Worm (Caenorhabditis elegans): ENCODE measurements around the gene repo-1.

repo-1 gene

ce11 chrIV:12126740-12127472, 42.6 kb downstream of the repo-1 start:
- TF ChIP-seq him-1 (tag; optimal IDR thresholded peaks at IDR 0.05) (peak; percentile 30), F33H1.4 (GFP tag; IDR thresholded peaks at IDR 0.05) (peak; percentile 83), gei-17 (GFP tag; optimal IDR thresholded peaks at IDR 0.05) (no peak), madf-10 (tag; optimal IDR thresholded peaks at IDR 0.05) (no peak), nhr-90 (tag; optimal IDR thresholded peaks at IDR 0.05) (no peak), F55B11.4 (tag; optimal IDR thresholded peaks at IDR 0.05; ENCODE audit: borderline replicate concordance, insufficient read depth) (no peak), madf-8 (GFP tag; conservative IDR thresholded peaks at IDR 0.05) (peak; percentile 43; the same call in 1 of the 2 replicates), ztf-6 (GFP tag; IDR thresholded peaks at IDR 0.05) (no peak), lsl-1 (GFP tag; optimal IDR thresholded peaks at IDR 0.05) (peak; percentile 90), hrde-1 (tag; optimal IDR thresholded peaks at IDR 0.05; ENCODE audit: borderline replicate concordance) (no peak), madf-6 (GFP tag; IDR thresholded peaks at IDR 0.05) (peak; percentile 74), lag-1 (GFP tag; IDR thresholded peaks at IDR 0.05) (no peak), D2030.7 (GFP tag; IDR thresholded peaks at IDR 0.05) (peak; percentile 33; the same call in 1 of the 2 replicates), F49E8.2 (tag; optimal IDR thresholded peaks at IDR 0.05; ENCODE audit: insufficient read depth) (peak; percentile 18), xnd-1 (tag; optimal IDR thresholded peaks at IDR 0.05) (peak; percentile 67), tbx-9 (tag; optimal IDR thresholded peaks at IDR 0.05; ENCODE audit: borderline replicate concordance) (no peak)

ce11 chrIV:12127838-12128237, 43.6 kb downstream of the repo-1 start:
- TF ChIP-seq cebp-2 (GFP tag; IDR thresholded peaks at IDR 0.05): 0 out of 2 replicates have a peak, but pooled peaks have one; percentile 41
- TF ChIP-seq T07F8.4 (tag; optimal IDR thresholded peaks at IDR 0.05): no peak
- TF ChIP-seq T26A5.8 (tag; optimal IDR thresholded peaks at IDR 0.05): no peak
- no peak for TF ChIP-seq F55B11.4 (tag; optimal IDR thresholded peaks at IDR 0.05; ENCODE audit: borderline replicate concordance, insufficient read depth)
- 0 out of 2 replicates have a peak, but pooled peaks have one; percentile 24 for TF ChIP-seq cebp-1 (GFP tag; IDR thresholded peaks at IDR 0.05)
- TF ChIP-seq cebp-1 (tag; optimal IDR thresholded peaks at IDR 0.05): peak; percentile 59

ce11 chrIV:12128708-12129107, 44.4 kb downstream of the repo-1 start:
- no peak for TF ChIP-seq ceh-27 (GFP tag; optimal IDR thresholded peaks at IDR 0.05)
- TF ChIP-seq lag-1 (GFP tag; IDR thresholded peaks at IDR 0.05): no peak
- TF ChIP-seq nhr-80 (tag; optimal IDR thresholded peaks at IDR 0.05): peak; percentile 67
- no peak for TF ChIP-seq Y53G8AR.9 (GFP tag; conservative IDR thresholded peaks at IDR 0.05)
- TF ChIP-seq cebp-1 (GFP tag; IDR thresholded peaks at IDR 0.05): no peak
- TF ChIP-seq cebp-1 (tag; optimal IDR thresholded peaks at IDR 0.05): peak; percentile 6
- 0 out of 2 replicates have a peak, but pooled peaks have one; percentile 10 for TF ChIP-seq cebp-2 (GFP tag; IDR thresholded peaks at IDR 0.05)

ce11 chrIV:12129204-12129603, 44.9 kb downstream of the repo-1 start, which contains the start of gene lin-24:
TSS of gene lin-24 (plus strand) at chrIV:12129504.
- TF ChIP-seq ceh-27 (GFP tag; optimal IDR thresholded peaks at IDR 0.05) (no peak), efl-1 (GFP tag; optimal IDR thresholded peaks at IDR 0.05) (no peak), B0019.2 (GFP tag; conservative IDR thresholded peaks at IDR 0.05) (no peak), snpc-1.3 (tag; optimal IDR thresholded peaks at IDR 0.05; ENCODE audit: insufficient read depth) (no peak)

ce11 chrIV:12131308-12132072, 47.2 kb downstream of the repo-1 start:
- TF ChIP-seq snpc-4 (GFP tag; optimal IDR thresholded peaks at IDR 0.05) (peak; percentile 19), snpc-4 (tag; optimal IDR thresholded peaks at IDR 0.05) (peak in 2 of 4 experiments; percentile 44 to 69), repo-1 (tag; optimal IDR thresholded peaks at IDR 0.05) (no peak), hrde-1 (tag; optimal IDR thresholded peaks at IDR 0.05; ENCODE audit: borderline replicate concordance) (no peak), Y67H2A.10 (GFP tag; conservative IDR thresholded peaks at IDR 0.05) (no peak), him-1 (tag; optimal IDR thresholded peaks at IDR 0.05) (no peak), tbx-9 (tag; optimal IDR thresholded peaks at IDR 0.05; ENCODE audit: borderline replicate concordance) (no peak), ztf-18 (tag; optimal IDR thresholded peaks at IDR 0.05) (no peak), B0261.1 (tag; optimal IDR thresholded peaks at IDR 0.05) (no peak), snpc-1.1 (tag; optimal IDR thresholded peaks at IDR 0.05; ENCODE audit: insufficient read depth) (peak; percentile 45)
